Fruit fly (Drosophila melanogaster) Kc167 (cell line): Measurements from ENCODE around the gene Arfip.

Source experiments
- Myc ChIP-seq: fragments of >200 bp; optimal IDR thresholded peaks from 2 replicates; lab custom pipeline; 2017; ENCODE audit warnings: missing external identifiers
- Sin3A ChIP-seq: fragments of >200 bp; optimal IDR thresholded peaks from 2 replicates; lab custom pipeline; 2018; ENCODE audit warnings: missing external identifiers
- h ChIP-seq: fragments of >200 bp; optimal IDR thresholded peaks from 3 replicates; lab custom pipeline; 2018; ENCODE audit warnings: missing external identifiers
- insv ChIP-seq: fragments of >200 bp; optimal IDR thresholded peaks from 3 replicates; lab custom pipeline; 2018; ENCODE audit warnings: missing external identifiers
- psq ChIP-seq: fragments of >200 bp; optimal IDR thresholded peaks from 2 replicates; lab custom pipeline; 2017; ENCODE audit warnings: missing external identifiers
- ttk ChIP-seq: sonication (Bioruptor generic); optimal IDR thresholded peaks from 2 replicates; lab custom pipeline; 2017; ENCODE audit warnings: missing external identifiers

Gene Arfip

dm6 chr3R:11221437-11222230 is 13.2 kb downstream of the Arfip start, which contains the start of the genes CG6693 and RpL3:
Gene CG6693, minus strand, starts transcription at chr3R:11221639.
Gene RpL3, plus strand, starts transcription at chr3R:11221894.
- no peak for TF ChIP-seq Sin3A (lab: Kevin White, UChicago)
- TF ChIP-seq ttk (lab: Kevin White, UChicago) = no peak
- no peak for TF ChIP-seq psq
- TF ChIP-seq Myc (lab: Kevin White, UChicago) = no peak
- no peak for TF ChIP-seq h (lab: Kevin White, UChicago)

DNA sequence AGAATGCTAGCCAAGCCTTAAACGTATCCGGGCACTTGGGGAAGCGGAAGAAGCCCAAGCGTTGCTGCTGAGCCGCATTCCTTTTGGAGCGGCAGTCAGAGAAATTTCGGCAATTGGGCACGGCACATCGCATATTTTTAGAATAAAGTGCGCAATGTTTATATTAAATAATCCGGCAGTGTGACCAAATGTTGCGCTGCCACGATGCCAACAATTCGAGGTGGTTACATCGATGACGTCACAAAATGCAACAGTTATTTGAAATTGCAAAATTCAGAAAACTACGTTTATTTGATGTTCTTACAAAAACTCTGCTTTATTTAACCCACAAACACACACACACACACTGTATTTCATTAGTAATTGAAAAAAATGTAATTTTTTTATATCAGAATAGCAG is 14.9 kb downstream of the Arfip start, which contains the start of gene CG6689:
TSS of gene CG6689 (minus strand) at position 182 of the 400 bp plus-strand sequence.
- TF ChIP-seq h (lab: Kevin White, UChicago) = no peak
- TF ChIP-seq ttk (lab: Kevin White, UChicago) = no peak
- no peak for TF ChIP-seq Sin3A (lab: Kevin White, UChicago)

DNA sequence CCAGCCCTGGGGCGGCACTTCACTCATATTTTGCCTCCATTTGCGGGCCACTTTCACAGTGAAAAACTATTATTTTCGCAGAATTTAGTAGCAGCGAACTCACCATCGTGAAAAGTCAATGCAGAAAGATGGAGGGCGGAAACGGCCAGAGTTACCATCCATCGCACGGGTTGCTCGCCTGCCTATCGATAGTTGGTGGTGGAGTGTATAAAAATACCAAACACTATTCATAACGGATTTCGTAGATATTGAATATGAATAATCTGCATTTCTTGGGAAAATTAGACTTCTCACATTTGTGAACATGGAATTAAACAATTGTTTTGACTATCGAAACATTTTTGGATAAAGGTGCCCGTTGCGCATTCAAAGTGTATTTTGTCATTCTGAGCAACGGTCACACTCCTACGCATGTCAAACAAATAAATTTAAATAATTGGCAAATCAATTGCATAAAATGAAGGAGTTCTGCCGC is 18.6 kb downstream of the Arfip start, which contains the start of the genes RpS25 and CG4820:
TSS of gene RpS25 (minus strand) at position 132 of the 475 bp plus-strand sequence.
TSS of gene CG4820 (plus strand) at position 380 of the 475 bp plus-strand sequence.
- TF ChIP-seq Sin3A (lab: Kevin White, UChicago) = no peak
- TF ChIP-seq h (lab: Kevin White, UChicago) = no peak
- TF ChIP-seq psq = no peak
- TF ChIP-seq insv (lab: Kevin White, UChicago) = no peak
- no peak for TF ChIP-seq ttk (lab: Kevin White, UChicago)
- no peak for TF ChIP-seq Myc (lab: Kevin White, UChicago)

- TF ChIP-seq h (lab: Kevin White, UChicago) = no peak
- TF ChIP-seq psq = no peak
- TF ChIP-seq Sin3A (lab: Kevin White, UChicago) = no peak
- no peak for TF ChIP-seq ttk (lab: Kevin White, UChicago)
- no peak for TF ChIP-seq insv (lab: Kevin White, UChicago)
Measured at dm6 chr3R:11214449-11214950, 20.3 kb downstream of the Arfip start, which contains the start of gene ZnT86D. Gene ZnT86D, minus strand, starts transcription at chr3R:11214539.

DNA sequence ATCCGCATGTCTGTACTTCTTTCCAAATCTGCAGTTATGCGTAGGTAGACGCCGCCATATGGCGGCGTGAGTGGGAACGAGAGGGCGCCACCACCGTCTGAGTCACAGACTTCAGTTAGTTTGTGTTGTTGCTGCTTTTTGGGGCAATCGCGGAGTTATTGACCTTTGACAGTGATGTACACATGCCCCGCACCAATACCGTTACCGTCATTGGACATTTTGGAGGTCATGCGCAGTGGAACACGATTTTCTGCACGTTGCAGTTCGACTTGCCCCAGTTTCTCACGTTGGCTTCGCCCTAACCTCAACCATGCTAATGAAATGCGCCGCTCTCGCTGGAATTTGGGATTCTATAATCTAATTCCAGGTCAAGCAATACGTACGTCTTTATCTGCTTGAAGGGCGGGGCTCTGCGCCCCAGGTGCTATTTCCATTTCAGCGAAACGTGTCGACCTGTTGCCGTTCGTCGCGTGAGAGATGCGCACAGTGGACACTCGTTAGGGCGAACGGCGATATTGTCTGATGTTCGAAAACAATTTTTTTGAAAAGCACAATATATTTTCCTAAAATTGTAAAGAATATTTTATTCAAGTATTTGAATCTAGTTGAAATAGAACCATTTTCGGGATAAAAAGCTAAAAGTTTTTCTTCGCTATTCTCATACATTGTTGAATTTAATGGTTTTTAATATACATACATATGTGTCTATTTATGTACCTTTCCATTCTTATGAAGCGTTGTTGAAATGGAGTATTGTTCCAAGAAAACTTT is 23.3 kb downstream of the Arfip start:
- TF ChIP-seq h (lab: Kevin White, UChicago) (no peak), psq (no peak), Myc (lab: Kevin White, UChicago) (no peak), insv (lab: Kevin White, UChicago) (no peak), ttk (lab: Kevin White, UChicago) (no peak), Sin3A (lab: Kevin White, UChicago) (no peak)

DNA sequence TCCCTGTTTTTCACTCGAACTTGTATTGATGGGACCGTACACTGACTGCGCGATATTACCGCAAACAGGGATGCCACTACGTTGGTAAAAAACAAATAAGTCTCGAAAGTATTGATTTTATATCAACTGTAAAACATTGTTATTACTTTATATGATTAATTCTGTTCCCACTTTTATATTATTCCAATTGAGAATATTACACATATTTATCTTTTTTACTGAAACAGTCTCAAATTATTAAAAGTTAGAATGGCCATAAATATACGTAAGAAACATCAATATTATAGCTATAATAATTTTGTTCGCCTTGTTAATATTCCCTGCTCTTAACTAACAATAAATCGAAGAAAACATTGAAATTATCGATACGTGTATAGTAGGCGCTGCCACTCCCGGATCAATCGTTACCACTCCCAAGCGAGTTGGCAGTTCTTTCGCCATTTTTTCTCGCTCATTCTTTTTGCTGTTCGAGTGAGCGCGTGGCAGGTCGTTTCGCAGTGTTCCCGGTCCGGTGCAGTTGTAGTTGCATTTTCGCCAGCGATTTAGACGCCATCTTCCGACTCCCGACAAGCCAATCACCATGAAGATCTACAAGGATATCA is 24.9 kb downstream of the Arfip start, which contains the start of the genes SdhC and Tctp:
TSS of gene SdhC (minus strand) at position 49 of the 602 bp plus-strand sequence.
TSS of gene Tctp (plus strand) at position 447 of the 602 bp plus-strand sequence.
- TF ChIP-seq ttk (lab: Kevin White, UChicago) = no peak
- TF ChIP-seq Myc (lab: Kevin White, UChicago) = no peak
- no peak for TF ChIP-seq psq
- TF ChIP-seq insv (lab: Kevin White, UChicago) = no peak
- TF ChIP-seq h (lab: Kevin White, UChicago) = no peak
- no peak for TF ChIP-seq Sin3A (lab: Kevin White, UChicago)

- TF ChIP-seq insv (lab: Kevin White, UChicago) (no peak), Sin3A (lab: Kevin White, UChicago) (no peak), h (lab: Kevin White, UChicago) (no peak)
Measured at dm6 chr3R:11208766-11209331, 26.0 kb downstream of the Arfip start.

- TF ChIP-seq h (lab: Kevin White, UChicago) (no peak), Myc (lab: Kevin White, UChicago) (no peak), Sin3A (lab: Kevin White, UChicago) (no peak), psq (no peak), ttk (lab: Kevin White, UChicago) (no peak), insv (lab: Kevin White, UChicago) (no peak)
Measured at dm6 chr3R:11200885-11201421, 33.9 kb downstream of the Arfip start.

DNA sequence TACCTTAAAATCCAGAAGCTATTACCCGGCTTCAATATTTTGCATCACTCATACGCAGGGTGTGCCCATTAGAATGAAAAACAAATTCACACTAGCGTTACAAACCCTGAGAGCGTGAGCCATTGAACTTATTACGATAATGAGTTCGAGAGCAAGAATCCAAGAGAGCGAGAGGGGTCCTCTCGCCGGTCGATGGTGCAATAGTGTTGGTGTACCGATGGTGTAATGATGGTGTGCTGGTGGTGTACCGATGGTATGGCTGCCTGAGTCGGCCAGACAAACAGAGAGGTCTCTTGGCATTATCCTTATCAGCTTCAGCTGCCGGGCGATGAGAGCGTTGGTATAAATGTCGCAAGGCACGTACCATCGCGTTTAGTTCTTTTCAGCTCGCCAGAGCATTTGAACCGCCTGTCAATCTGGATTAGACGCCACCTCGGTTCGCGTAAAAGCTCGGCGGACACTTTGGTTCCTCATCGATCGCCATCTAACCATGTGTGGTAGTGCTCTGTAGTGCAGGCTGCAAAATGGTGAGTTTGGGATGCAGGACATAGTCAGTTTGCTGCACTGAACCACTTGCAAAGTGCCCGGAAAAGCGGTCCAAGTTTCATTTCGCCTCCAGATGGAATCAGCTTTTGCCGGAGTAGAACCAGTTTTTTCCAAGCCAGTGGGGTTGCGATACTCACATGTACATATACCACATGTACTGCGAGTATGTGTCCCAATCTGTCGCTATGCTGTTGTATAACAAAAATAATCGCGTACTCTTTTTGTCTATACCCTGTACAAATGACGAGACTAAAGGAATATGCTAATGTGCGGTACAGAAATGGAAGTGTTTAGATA is 34.5 kb downstream of the Arfip start:
- no peak for TF ChIP-seq Sin3A (lab: Kevin White, UChicago)
- no peak for TF ChIP-seq h (lab: Kevin White, UChicago)
- no peak for TF ChIP-seq ttk (lab: Kevin White, UChicago)
- TF ChIP-seq Myc (lab: Kevin White, UChicago) = no peak
